Fruit fly (Drosophila melanogaster) whole organism, embryonic: Measurements from ENCODE around the gene ich.
A peak's percentile ranks its signal among the peaks of the same experiment; 100 is the strongest.

Experiments used
- Ada2b ChIP-seq: fragments of 200-800 bp; sonication (Bioruptor generic); IDR thresholded peaks from 2 replicates; pipeline ENCODE4 v1.3.6; 2022; ENCODE audit warnings: missing biosample characterization, missing genetic modification characterization
- B-H2 ChIP-seq: fragments of 200-800 bp; sonication (Bioruptor generic); optimal IDR thresholded peaks from 2 replicates; lab custom pipeline; 2018; ENCODE audit warnings: missing biosample characterization, mild to moderate bottlenecking, missing genetic modification characterization
- Bgb ChIP-seq: fragments of 200-800 bp; sonication (Bioruptor generic); IDR thresholded peaks from 2 replicates; pipeline ENCODE4 v1.3.6; 2022; ENCODE audit warnings: missing biosample characterization, missing genetic modification characterization; ENCODE audit not compliant: partially characterized antibody
- CG10274 ChIP-seq: fragments of 200-800 bp; sonication (Bioruptor generic); optimal IDR thresholded peaks from 3 replicates; lab custom pipeline; 2017; ENCODE audit warnings: missing biosample characterization, mild to moderate bottlenecking, missing genetic modification characterization
- CG11247 ChIP-seq: fragments of 200-800 bp; sonication (Bioruptor generic); IDR thresholded peaks from 2 replicates; pipeline ENCODE4 v1.3.6; 2022; ENCODE audit warnings: missing biosample characterization, missing genetic modification characterization
- CG11723 ChIP-seq: fragments of 200-800 bp; sonication (Bioruptor generic); optimal IDR thresholded peaks from 2 replicates; lab custom pipeline; 2017; ENCODE audit warnings: missing biosample characterization, mild to moderate bottlenecking, missing genetic modification characterization
- CG17829 ChIP-seq: fragments of 200-800 bp; optimal IDR thresholded peaks from 2 replicates; lab custom pipeline; 2019; ENCODE audit warnings: missing biosample characterization, mild to moderate bottlenecking, missing genetic modification characterization, moderate library complexity
- CG18011 ChIP-seq: fragments of 200-800 bp; sonication (Bioruptor generic); optimal IDR thresholded peaks from 2 replicates; lab custom pipeline; 2017; ENCODE audit warnings: missing biosample characterization, missing genetic modification characterization, mild to moderate bottlenecking, moderate library complexity, missing genotype
- CG30431 ChIP-seq: fragments of 200-800 bp; sonication (Bioruptor generic); optimal IDR thresholded peaks from 2 replicates; lab custom pipeline; 2017; ENCODE audit warnings: missing biosample characterization, missing genetic modification characterization
- CG4404 ChIP-seq: fragments of 200-800 bp; sonication (Bioruptor generic); IDR thresholded peaks from 2 replicates; pipeline ENCODE4 v1.3.6; 2022; ENCODE audit warnings: missing biosample characterization, missing genetic modification characterization
- CG8388 ChIP-seq: fragments of 200-800 bp; sonication (Bioruptor generic); optimal IDR thresholded peaks from 2 replicates; lab custom pipeline; 2019; ENCODE audit warnings: missing biosample characterization, mild to moderate bottlenecking, missing genetic modification characterization, moderate library complexity
- Camta ChIP-seq: fragments of 200-800 bp; sonication (Bioruptor generic); optimal IDR thresholded peaks from 2 replicates; lab custom pipeline; 2016; ENCODE audit warnings: missing biosample characterization, missing genetic modification characterization
- Dad ChIP-seq: fragments of 200-800 bp; sonication (Bioruptor generic); optimal IDR thresholded peaks from 3 replicates; lab custom pipeline; 2016; ENCODE audit warnings: missing biosample characterization, missing genetic modification characterization
- Dfd ChIP-seq, 2 experiments: fragments of >200 bp; optimal IDR thresholded peaks; 2 replicates each; lab custom pipeline; 2017; ENCODE audit warnings: missing biosample characterization in 2 of 2, missing genetic modification characterization in 2 of 2
- GATAe ChIP-seq: fragments of 200-800 bp; sonication (Bioruptor generic); conservative IDR thresholded peaks from 2 replicates; pipeline ENCODE4 v1.3.6; 2022; ENCODE audit warnings: missing biosample characterization, missing genetic modification characterization
- Hey ChIP-seq: fragments of 200-800 bp; sonication (Bioruptor generic); optimal IDR thresholded peaks from 3 replicates; lab custom pipeline; 2018; ENCODE audit warnings: missing biosample characterization, mild to moderate bottlenecking, missing genetic modification characterization
- HmgD ChIP-seq: fragments of 200-800 bp; sonication (Bioruptor generic); optimal IDR thresholded peaks from 3 replicates; lab custom pipeline; 2016; ENCODE audit warnings: missing biosample characterization, missing genetic modification characterization
- Hr51 ChIP-seq, 2 experiments: fragments of 200-800 bp; sonication (Bioruptor generic); optimal IDR thresholded peaks; 2 replicates in 1 of 2; 3 replicates in 1 of 2; lab custom pipeline; 2016 to 2018; ENCODE audit warnings: missing biosample characterization in 2 of 2, missing genetic modification characterization in 2 of 2, mild to moderate bottlenecking in 1 of 2, moderate library complexity in 1 of 2
- Lhr ChIP-seq: fragments of 200-800 bp; sonication (Bioruptor generic); optimal IDR thresholded peaks from 3 replicates; lab custom pipeline; 2017; ENCODE audit warnings: mild to moderate bottlenecking, missing biosample characterization, missing genetic modification reagents, missing genetic modification characterization
- Mad ChIP-seq: fragments of 200-800 bp; sonication (Bioruptor generic); optimal IDR thresholded peaks from 2 replicates; lab custom pipeline; 2016; ENCODE audit warnings: missing biosample characterization, missing genetic modification characterization
- NC2α ChIP-seq: fragments of 200-800 bp; sonication (Bioruptor generic); optimal IDR thresholded peaks from 2 replicates; lab custom pipeline; 2016; ENCODE audit warnings: missing biosample characterization, missing genetic modification characterization
- Nf-YB ChIP-seq: fragments of 200-800 bp; sonication (Bioruptor generic); optimal IDR thresholded peaks from 3 replicates; lab custom pipeline; 2019; ENCODE audit warnings: missing biosample characterization, mild to moderate bottlenecking, missing genetic modification characterization, moderate library complexity
- Oaz ChIP-seq: fragments of 200-800 bp; sonication (Bioruptor generic); IDR thresholded peaks from 2 replicates; pipeline ENCODE4 v1.3.6; 2022; ENCODE audit warnings: missing biosample characterization, missing genetic modification characterization
- Scr ChIP-seq: fragments of 200-800 bp; sonication (Bioruptor generic); IDR thresholded peaks from 2 replicates; pipeline ENCODE4 v1.3.6; 2022; ENCODE audit warnings: missing biosample characterization, missing genetic modification characterization; ENCODE audit not compliant: partially characterized antibody
- Side ChIP-seq: fragments of 200-800 bp; sonication (Bioruptor generic); optimal IDR thresholded peaks from 2 replicates; lab custom pipeline; 2016; ENCODE audit warnings: missing biosample characterization, missing genetic modification characterization
- Trl ChIP-seq, 3 experiments: fragments of >200 bp in 2 of 3; fragments of 200-800 bp in 1 of 3; sonication (Bioruptor generic) in 1 of 3; optimal IDR thresholded peaks; 2 replicates in 1 of 3; 3 replicates in 2 of 3; lab custom pipeline; 2016 to 2017; ENCODE audit warnings: missing biosample characterization in 1 of 3, missing genetic modification characterization in 1 of 3
- ac ChIP-seq: fragments of 200-800 bp; sonication (Bioruptor generic); optimal IDR thresholded peaks from 3 replicates; lab custom pipeline; 2017; ENCODE audit warnings: missing biosample characterization, mild to moderate bottlenecking, missing genetic modification characterization
- aop ChIP-seq: fragments of 200-800 bp; sonication (Bioruptor generic); IDR thresholded peaks from 2 replicates; pipeline ENCODE4 v1.3.6; 2022; ENCODE audit warnings: missing biosample characterization, missing genetic modification characterization
- ara ChIP-seq: fragments of 200-800 bp; sonication (Bioruptor generic); IDR thresholded peaks from 2 replicates; pipeline ENCODE4 v1.3.6; 2022; ENCODE audit warnings: missing biosample characterization, missing genetic modification characterization
- btn ChIP-seq: fragments of 200-800 bp; sonication (Bioruptor generic); optimal IDR thresholded peaks from 2 replicates; lab custom pipeline; 2016; ENCODE audit warnings: missing biosample characterization, missing genetic modification characterization
- chm ChIP-seq: fragments of 200-800 bp; sonication (Bioruptor generic); IDR thresholded peaks from 2 replicates; pipeline ENCODE4 v1.3.6; 2022; ENCODE audit warnings: missing biosample characterization, missing genetic modification characterization
- ci ChIP-seq: fragments of 200-800 bp; sonication (Bioruptor generic); IDR thresholded peaks from 3 replicates; pipeline ENCODE4 v1.3.6; 2022; ENCODE audit warnings: missing biosample characterization, missing genetic modification characterization
- da ChIP-seq: fragments of 200-800 bp; sonication (Bioruptor generic); optimal IDR thresholded peaks from 2 replicates; lab custom pipeline; 2016; ENCODE audit warnings: missing biosample characterization, missing genetic modification characterization
- dati ChIP-seq: fragments of 200-800 bp; sonication (Bioruptor generic); IDR thresholded peaks from 2 replicates; pipeline ENCODE4 v1.3.6; 2022; ENCODE audit warnings: missing biosample characterization, missing genetic modification characterization
- ewg ChIP-seq: fragments of 200-800 bp; sonication (Bioruptor generic); optimal IDR thresholded peaks from 3 replicates; lab custom pipeline; 2017; ENCODE audit warnings: mild to moderate bottlenecking, missing biosample characterization, missing genetic modification reagents, missing genetic modification characterization
- eyg ChIP-seq: fragments of 200-800 bp; sonication (Bioruptor generic); optimal IDR thresholded peaks from 3 replicates; lab custom pipeline; 2016; ENCODE audit warnings: missing biosample characterization, missing genetic modification characterization
- fd64A ChIP-seq: fragments of 200-800 bp; sonication (Bioruptor generic); optimal IDR thresholded peaks from 3 replicates; lab custom pipeline; 2018; ENCODE audit warnings: missing biosample characterization, mild to moderate bottlenecking, missing genetic modification characterization
- fu2 ChIP-seq: fragments of 200-800 bp; sonication (Bioruptor generic); optimal IDR thresholded peaks from 2 replicates; lab custom pipeline; 2016; ENCODE audit warnings: missing biosample characterization, missing genetic modification characterization
- gce ChIP-seq: fragments of 200-800 bp; sonication (Bioruptor generic); IDR thresholded peaks from 3 replicates; pipeline ENCODE4 v1.3.6; 2022; ENCODE audit warnings: missing biosample characterization, missing genetic modification characterization
- jigr1 ChIP-seq: fragments of 200-800 bp; sonication (Bioruptor generic); IDR thresholded peaks from 3 replicates; pipeline ENCODE4 v1.3.6; 2022; ENCODE audit warnings: missing biosample characterization, missing genetic modification characterization
- kah ChIP-seq: fragments of 200-800 bp; sonication (Bioruptor generic); optimal IDR thresholded peaks from 2 replicates; lab custom pipeline; 2018; ENCODE audit warnings: missing biosample characterization, mild to moderate bottlenecking, missing genetic modification characterization
- ken ChIP-seq: fragments of 200-800 bp; sonication (Bioruptor generic); IDR thresholded peaks from 3 replicates; pipeline ENCODE4 v1.3.6; 2022; ENCODE audit warnings: missing biosample characterization, missing genetic modification characterization
- nau ChIP-seq: fragments of 200-800 bp; sonication (Bioruptor generic); optimal IDR thresholded peaks from 3 replicates; lab custom pipeline; 2017; ENCODE audit warnings: missing biosample characterization, mild to moderate bottlenecking, missing genetic modification characterization, missing genetic modification reagents
- phol ChIP-seq: fragments of 200-800 bp; sonication (Bioruptor generic); optimal IDR thresholded peaks from 3 replicates; lab custom pipeline; 2018; ENCODE audit warnings: missing biosample characterization, mild to moderate bottlenecking, missing genetic modification characterization, moderate library complexity
- ranshi ChIP-seq: fragments of 200-800 bp; sonication (Bioruptor generic); IDR thresholded peaks from 2 replicates; pipeline ENCODE4 v1.3.6; 2022; ENCODE audit warnings: missing biosample characterization, missing genetic modification characterization
- rib ChIP-seq: fragments of 200-800 bp; sonication (Bioruptor generic); IDR thresholded peaks from 2 replicates; pipeline ENCODE4 v1.3.6; 2022; ENCODE audit warnings: missing biosample characterization, missing genetic modification characterization
- slbo ChIP-seq: fragments of 200-800 bp; sonication (Bioruptor generic); IDR thresholded peaks from 2 replicates; pipeline ENCODE4 v1.3.6; 2022; ENCODE audit warnings: missing biosample characterization, missing genetic modification characterization
- slou ChIP-seq: fragments of 200-800 bp; sonication (Bioruptor generic); optimal IDR thresholded peaks from 3 replicates; lab custom pipeline; 2016; ENCODE audit warnings: missing biosample characterization, missing genetic modification characterization
- unc-4 ChIP-seq: fragments of 200-800 bp; sonication (Bioruptor generic); IDR thresholded peaks from 2 replicates; pipeline ENCODE4 v1.3.6; 2022; ENCODE audit warnings: missing biosample characterization, missing genetic modification characterization; ENCODE audit not compliant: partially characterized antibody

The ich gene

DNA sequence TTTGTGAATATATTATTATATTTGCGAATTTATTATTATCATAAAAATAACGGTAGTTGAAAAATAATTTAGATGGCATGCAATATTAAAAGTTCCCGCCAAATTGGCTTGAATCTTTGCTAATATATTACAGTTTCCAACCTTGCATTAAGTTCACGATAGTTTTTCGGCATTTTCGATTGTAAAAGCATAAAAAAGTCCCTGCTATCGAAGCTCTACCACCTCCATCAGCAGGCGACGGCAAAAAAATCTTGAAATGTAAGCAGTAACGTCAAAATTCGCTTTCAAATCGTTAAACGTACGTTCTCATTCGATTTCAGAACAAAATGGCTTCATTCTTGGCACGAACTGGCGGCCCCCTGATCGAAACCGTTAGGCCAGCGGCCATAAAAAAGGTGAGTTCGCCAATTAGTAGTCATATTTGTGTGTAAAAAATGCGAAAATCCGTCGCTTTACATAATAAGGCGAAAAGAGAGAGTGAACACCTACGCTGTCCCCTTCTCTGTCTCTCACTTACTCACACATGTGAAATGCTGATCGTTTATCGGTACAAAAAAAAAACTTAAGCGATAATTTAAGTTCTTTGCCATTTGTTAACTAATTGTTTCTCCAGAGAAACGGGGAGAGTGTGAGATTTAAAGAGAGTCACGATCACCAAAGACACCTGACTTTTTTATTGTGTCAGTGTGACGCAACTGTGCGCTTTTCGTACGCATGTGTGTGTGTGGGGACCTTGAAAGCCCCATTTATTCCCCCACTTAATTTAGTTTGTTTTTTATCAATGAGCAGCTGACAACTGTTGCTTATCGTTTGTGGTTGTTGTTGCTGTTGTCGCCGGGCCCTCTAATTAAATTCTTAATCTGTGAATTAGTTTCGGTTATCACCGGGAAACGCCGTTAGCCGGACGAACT is 24.1 kb downstream of the ich start, which contains the start of gene ScsbetaA (continued):
- TF ChIP-seq rib: peak; percentile 38; the same call in 1 of the 2 replicates
- TF ChIP-seq fd64A: no peak
- no peak for TF ChIP-seq da (GFP tag; lab: Kevin White, UChicago)
- TF ChIP-seq NC2α (GFP tag; lab: Kevin White, UChicago): no peak
- no peak for TF ChIP-seq dati (GFP tag; lab: Robert Waterston, UW)
- no peak for TF ChIP-seq HmgD
- TF ChIP-seq Scr (GFP tag; lab: Robert Waterston, UW): peak; percentile 80
- no peak for TF ChIP-seq ranshi (GFP tag; lab: Robert Waterston, UW)
- no peak for TF ChIP-seq CG4404
- peak in 1 of 2 experiments; percentile 56 for TF ChIP-seq Trl (optimal IDR thresholded peaks at IDR 0.05; lab: Kevin White, UChicago)
- TF ChIP-seq Trl (GFP tag; optimal IDR thresholded peaks at IDR 0.05; lab: Kevin White, UChicago): no peak
- no peak for TF ChIP-seq jigr1 (GFP tag; lab: Robert Waterston, UW)
- no peak for TF ChIP-seq Dfd (GFP tag; optimal IDR thresholded peaks at IDR 0.05; lab: Kevin White, UChicago)
- no peak for TF ChIP-seq ewg
- no peak for TF ChIP-seq CG11247 (GFP tag; lab: Robert Waterston, UW)
- no peak for TF ChIP-seq Hr51 (GFP tag; optimal IDR thresholded peaks at IDR 0.05; lab: Kevin White, UChicago)
- no peak for TF ChIP-seq Oaz
- no peak for TF ChIP-seq btn (GFP tag; lab: Kevin White, UChicago)
- TF ChIP-seq Dad (GFP tag; lab: Kevin White, UChicago): no peak
- TF ChIP-seq CG11723 (GFP tag; lab: Kevin White, UChicago): no peak
- no peak for TF ChIP-seq gce (GFP tag; lab: Robert Waterston, UW)
- no peak for TF ChIP-seq slou (GFP tag; lab: Kevin White, UChicago)
- no peak for TF ChIP-seq ac (GFP tag; lab: Kevin White, UChicago)
- TF ChIP-seq Nf-YB (GFP tag; lab: Kevin White, UChicago): no peak
- TF ChIP-seq Hey: no peak
- TF ChIP-seq Bgb (GFP tag; lab: Robert Waterston, UW): peak; percentile 92
- no peak for TF ChIP-seq ci (GFP tag; lab: Robert Waterston, UW)
- TF ChIP-seq CG8388: no peak
- peak; percentile 42; the same call in 1 of the 2 replicates for TF ChIP-seq GATAe (GFP tag; lab: Robert Waterston, UW)
- no peak for TF ChIP-seq CG18011 (GFP tag; lab: Kevin White, UChicago)
- TF ChIP-seq ara: no peak
- peak; percentile 22 for TF ChIP-seq kah (GFP tag; lab: Kevin White, UChicago)
- no peak for TF ChIP-seq eyg (GFP tag; lab: Kevin White, UChicago)
- TF ChIP-seq fu2: no peak
- peak; percentile 24 for TF ChIP-seq B-H2 (GFP tag; lab: Kevin White, UChicago)
- TF ChIP-seq Camta (GFP tag; lab: Kevin White, UChicago): no peak
- TF ChIP-seq Mad (GFP tag; lab: Kevin White, UChicago): no peak
- TF ChIP-seq Ada2b (GFP tag; lab: Robert Waterston, UW): no peak
- no peak for TF ChIP-seq CG30431 (GFP tag; lab: Kevin White, UChicago)
- TF ChIP-seq CG10274: no peak
- TF ChIP-seq Side (GFP tag; lab: Kevin White, UChicago): no peak
- peak; percentile 33 for TF ChIP-seq nau (GFP tag; lab: Kevin White, UChicago)
- peak; percentile 74 for TF ChIP-seq Lhr (GFP tag; lab: Kevin White, UChicago)
- TF ChIP-seq aop (GFP tag; lab: Robert Waterston, UW): no peak
- TF ChIP-seq unc-4 (GFP tag; lab: Robert Waterston, UW): peak; percentile 85
- TF ChIP-seq chm: no peak
- TF ChIP-seq CG17829 (tag; lab: Kevin White, UChicago): peak; percentile 33
- peak; percentile 21; the same call in 1 of the 2 replicates for TF ChIP-seq slbo
- no peak for TF ChIP-seq ken (GFP tag; lab: Robert Waterston, UW)
- peak; percentile 55 for TF ChIP-seq phol
